Fruit fly (Drosophila melanogaster): ENCODE measurements around the gene CG4576.

The CG4576 gene

DNA sequence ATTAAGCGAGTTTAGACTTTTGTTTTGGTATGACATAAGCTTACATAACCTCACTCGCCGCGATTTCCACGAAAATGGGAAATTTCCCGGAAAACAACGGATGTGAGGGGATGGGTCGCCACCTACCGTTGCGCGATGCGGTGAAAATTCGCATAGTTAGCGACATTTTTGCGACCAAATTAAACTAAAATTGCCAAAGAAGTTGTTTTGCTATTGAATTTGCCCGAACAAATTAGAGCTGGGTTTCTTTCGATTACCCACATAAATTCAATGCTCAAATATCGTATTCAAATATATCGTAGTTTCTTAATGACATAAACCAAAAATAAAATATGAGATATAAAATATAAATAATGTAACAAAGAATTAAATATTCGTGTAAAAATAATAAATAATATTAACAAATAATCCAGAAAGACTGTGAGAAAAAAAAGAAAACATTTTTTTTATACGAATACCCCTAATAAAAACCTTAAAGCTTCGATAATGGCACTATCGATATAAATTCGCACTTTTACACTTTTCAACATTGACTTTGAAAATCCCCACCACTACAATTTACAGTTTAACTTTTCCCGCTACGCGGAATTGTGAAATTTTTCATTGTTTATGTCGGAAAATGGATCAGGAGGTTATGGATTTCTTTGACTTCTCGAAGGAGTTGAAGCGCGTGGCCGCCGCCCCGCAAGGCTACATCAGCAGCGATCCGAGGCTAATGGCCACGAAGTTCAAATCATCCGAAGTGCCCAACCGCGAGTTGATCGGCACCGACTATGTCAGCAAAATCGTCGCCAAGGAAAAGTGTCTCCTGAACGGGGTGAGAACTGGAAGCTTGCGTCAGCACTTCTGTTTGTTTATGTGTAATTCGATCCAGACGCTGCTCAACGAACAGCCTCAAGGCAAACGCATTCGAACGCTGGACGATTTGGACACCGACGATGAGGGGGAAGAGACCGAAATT, 11.6 kb downstream of the CG4576 start, which contains the start of the genes ND-23 and spn-E:
Gene ND-23 (minus strand): TSS at position 254 of the 961 bp plus-strand sequence.
Gene spn-E (plus strand): TSS at position 556 of the 961 bp plus-strand sequence.
- no peak for TF ChIP-seq CG32121 (GFP tag; IDR thresholded peaks at IDR 0.05)
- peak; percentile 39 for TF ChIP-seq CG15710 (tag; optimal IDR thresholded peaks at IDR 0.05)
- TF ChIP-seq CG17806 (tag; optimal IDR thresholded peaks at IDR 0.05) = peak; percentile 14
- no peak for TF ChIP-seq rn (GFP tag; IDR thresholded peaks at IDR 0.05)
- TF ChIP-seq CG34367 (tag; optimal IDR thresholded peaks at IDR 0.05) = no peak
- TF ChIP-seq fd96Ca (GFP tag; IDR thresholded peaks at IDR 0.05) = no peak
- TF ChIP-seq CG12605 (GFP tag; IDR thresholded peaks at IDR 0.05) = no peak
- no peak for TF ChIP-seq CG10348 (GFP tag; IDR thresholded peaks at IDR 0.05)
- TF ChIP-seq CG4496 (GFP tag; IDR thresholded peaks at IDR 0.05) = 0 out of 3 replicates have a peak, but pooled peaks have one; percentile 7

DNA sequence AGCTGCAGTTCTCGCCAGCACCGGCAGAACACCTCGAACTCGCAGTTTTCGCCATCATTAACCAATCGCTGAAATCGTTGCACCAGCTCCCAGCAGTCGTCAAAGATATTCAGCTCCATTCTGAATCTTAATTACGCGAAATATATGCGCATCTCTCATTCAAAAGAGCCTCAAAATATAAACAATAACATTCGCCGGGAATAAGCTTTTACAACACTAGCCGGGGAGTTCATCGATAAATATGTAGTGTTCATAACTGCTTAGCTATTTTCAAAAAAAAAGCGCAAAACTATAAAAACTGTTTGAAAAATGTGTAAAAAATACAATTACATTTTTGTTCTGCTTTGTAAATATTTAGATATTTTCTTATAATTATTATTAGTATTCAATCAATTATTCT, 13.7 kb downstream of the CG4576 start, which contains the start of gene Pbp45:
Gene Pbp45 (minus strand): TSS at position 222 of the 400 bp plus-strand sequence.
- no peak for TF ChIP-seq CG17806 (tag; optimal IDR thresholded peaks at IDR 0.05)
- TF ChIP-seq Snoo (tag; optimal IDR thresholded peaks at IDR 0.05) = no peak
- no peak for TF ChIP-seq CG9948 (tag; optimal IDR thresholded peaks at IDR 0.05)
- TF ChIP-seq CG12605 (GFP tag; IDR thresholded peaks at IDR 0.05) = no peak
- no peak for TF ChIP-seq Pif1A (GFP tag; optimal IDR thresholded peaks at IDR 0.05)
- no peak for TF ChIP-seq CG32121 (GFP tag; IDR thresholded peaks at IDR 0.05)
- no peak for TF ChIP-seq CG14655 (GFP tag; optimal IDR thresholded peaks at IDR 0.05)
- TF ChIP-seq CG8301 (tag; optimal IDR thresholded peaks at IDR 0.05) = no peak
- no peak for TF ChIP-seq D1 (tag; optimal IDR thresholded peaks at IDR 0.05)
- no peak for TF ChIP-seq Ets98B (GFP tag; IDR thresholded peaks at IDR 0.05)
- no peak for TF ChIP-seq CG8159 (tag; optimal IDR thresholded peaks at IDR 0.05)
- TF ChIP-seq Pif1B (GFP tag; optimal IDR thresholded peaks at IDR 0.05) = no peak
- TF ChIP-seq CG4496 (GFP tag; IDR thresholded peaks at IDR 0.05) = no peak
- TF ChIP-seq fd96Ca (GFP tag; IDR thresholded peaks at IDR 0.05) = no peak
- TF ChIP-seq EcR (GFP tag; optimal IDR thresholded peaks at IDR 0.05) = no peak
- TF ChIP-seq rn (GFP tag; IDR thresholded peaks at IDR 0.05) = no peak
- no peak for TF ChIP-seq CG34367 (tag; optimal IDR thresholded peaks at IDR 0.05)

dm6 chr3R:15846234-15846633, 20.7 kb downstream of the CG4576 start, which contains the start of gene CG4546:
Gene CG4546 (plus strand): TSS chr3R:15846534.
- TF ChIP-seq CG34367 (tag; optimal IDR thresholded peaks at IDR 0.05) = no peak
- TF ChIP-seq CG4496 (GFP tag; IDR thresholded peaks at IDR 0.05) = 0 out of 3 replicates have a peak, but pooled peaks have one; percentile 23

DNA sequence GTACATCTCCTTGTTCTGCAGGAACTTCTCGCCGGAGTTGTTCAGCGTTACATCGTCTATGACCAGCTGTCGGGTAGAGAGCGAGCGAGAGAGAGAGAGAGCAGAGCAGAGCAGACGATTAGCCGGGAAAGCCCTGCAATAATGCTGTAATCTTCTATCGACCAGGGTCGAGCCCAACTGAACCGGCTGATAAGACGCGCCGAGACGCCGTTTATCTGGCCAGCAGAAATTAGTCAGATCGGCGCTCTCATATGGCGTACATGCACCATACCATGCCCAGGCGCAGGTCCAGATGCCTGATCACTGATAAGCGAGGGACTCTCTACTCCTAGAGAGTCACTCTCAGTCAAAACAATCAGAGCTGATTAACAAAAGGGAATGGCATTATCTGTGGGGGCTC, 26.4 kb downstream of the CG4576 start:
- TF ChIP-seq CG17806 (tag; optimal IDR thresholded peaks at IDR 0.05) (no peak), EcR (GFP tag; optimal IDR thresholded peaks at IDR 0.05) (peak; percentile 70), D1 (tag; optimal IDR thresholded peaks at IDR 0.05) (no peak)

dm6 chr3R:15853347-15853746, 27.8 kb downstream of the CG4576 start, which contains the start of gene cv-d:
Gene cv-d (minus strand): TSS chr3R:15853581.
- no peak for TF ChIP-seq CG15710 (tag; optimal IDR thresholded peaks at IDR 0.05)
- TF ChIP-seq EcR (GFP tag; optimal IDR thresholded peaks at IDR 0.05) = peak; percentile 27

- no peak for TF ChIP-seq EcR (GFP tag; optimal IDR thresholded peaks at IDR 0.05)
- no peak for TF ChIP-seq CG34367 (tag; optimal IDR thresholded peaks at IDR 0.05)
- no peak for TF ChIP-seq rn (GFP tag; IDR thresholded peaks at IDR 0.05)
- TF ChIP-seq CG13204 (GFP tag; optimal IDR thresholded peaks at IDR 0.05) = no peak
- TF ChIP-seq Ets98B (GFP tag; IDR thresholded peaks at IDR 0.05) = no peak
- TF ChIP-seq gl (tag; optimal IDR thresholded peaks at IDR 0.05) = no peak
- no peak for TF ChIP-seq Snoo (tag; optimal IDR thresholded peaks at IDR 0.05)
- no peak for TF ChIP-seq CG17806 (tag; optimal IDR thresholded peaks at IDR 0.05)
- no peak for TF ChIP-seq CG32121 (GFP tag; IDR thresholded peaks at IDR 0.05)
- TF ChIP-seq CG10348 (GFP tag; IDR thresholded peaks at IDR 0.05) = no peak
- no peak for TF ChIP-seq CG14655 (GFP tag; optimal IDR thresholded peaks at IDR 0.05)
- no peak for TF ChIP-seq Pif1A (GFP tag; optimal IDR thresholded peaks at IDR 0.05)
- TF ChIP-seq Pif1B (GFP tag; optimal IDR thresholded peaks at IDR 0.05) = no peak
- TF ChIP-seq CG12605 (GFP tag; IDR thresholded peaks at IDR 0.05) = no peak
- no peak for TF ChIP-seq CG15710 (tag; optimal IDR thresholded peaks at IDR 0.05)
- no peak for TF ChIP-seq fd96Ca (GFP tag; IDR thresholded peaks at IDR 0.05)
- TF ChIP-seq CG8159 (tag; optimal IDR thresholded peaks at IDR 0.05) = no peak
Observed at dm6 chr3R:15857189-15857767, 31.7 kb downstream of the CG4576 start, which contains the start of gene Hmt-1. Gene Hmt-1 (minus strand): TSS chr3R:15857470.

Measured in whole organism, pupa.